Worm (Caenorhabditis elegans): ENCODE results near the gene slc-28.1.

The slc-28.1 gene

ce11 chrV:3455135-3455747, 8.4 kb upstream of the slc-28.1 start (continued):
- TF ChIP-seq snpc-4 (GFP tag; optimal IDR thresholded peaks at IDR 0.05) (no peak), snpc-4 (tag; optimal IDR thresholded peaks at IDR 0.05) (peak in 1 of 4 experiments; percentile 7), nhr-120 (GFP tag; IDR thresholded peaks at IDR 0.05) (no peak), unc-62 (GFP tag; optimal IDR thresholded peaks at IDR 0.05) (no peak), nfyb-1 (GFP tag; IDR thresholded peaks at IDR 0.05) (0 out of 2 replicates have a peak, but pooled peaks have one; percentile 56), Y56A3A.18 (GFP tag; IDR thresholded peaks at IDR 0.05) (0 out of 2 replicates have a peak, but pooled peaks have one; percentile 21)

ce11 chrV:3459919-3460318, 3.7 kb upstream of the slc-28.1 start, which contains the start of gene slc-28.2:
TSS of gene slc-28.2 (plus strand) at chrV:3460219.
- no peak for TF ChIP-seq let-526 (GFP tag; IDR thresholded peaks at IDR 0.05)
- TF ChIP-seq akir-1 (GFP tag; optimal IDR thresholded peaks at IDR 0.05), result no peak
- TF ChIP-seq ztf-3 (GFP tag; optimal IDR thresholded peaks at IDR 0.05), result no peak
- no peak for TF ChIP-seq F33H1.4 (GFP tag; IDR thresholded peaks at IDR 0.05)
- TF ChIP-seq Y95B8A.8 (GFP tag; IDR thresholded peaks at IDR 0.05), result no peak
- no peak for TF ChIP-seq egl-44 (GFP tag; IDR thresholded peaks at IDR 0.05)
- TF ChIP-seq bed-2 (GFP tag; IDR thresholded peaks at IDR 0.05), result no peak
- TF ChIP-seq nfya-1 (tag; optimal IDR thresholded peaks at IDR 0.05; ENCODE audit: borderline replicate concordance, insufficient read depth), result no peak
- no peak for TF ChIP-seq ZK185.1 (tag; optimal IDR thresholded peaks at IDR 0.05; ENCODE audit: poor library complexity, severe bottlenecking)
- no peak for TF ChIP-seq ztf-22 (GFP tag; optimal IDR thresholded peaks at IDR 0.05)
- no peak for TF ChIP-seq lin-40 (tag; optimal IDR thresholded peaks at IDR 0.05)
- no peak for TF ChIP-seq lin-35 (GFP tag; optimal IDR thresholded peaks at IDR 0.05)
- no peak for TF ChIP-seq B0019.2 (GFP tag; conservative IDR thresholded peaks at IDR 0.05)
- TF ChIP-seq aptf-2 (GFP tag; conservative IDR thresholded peaks at IDR 0.05), result no peak
- no peak for TF ChIP-seq rpc-1 (optimal IDR thresholded peaks at IDR 0.05)
- no peak for TF ChIP-seq rpc-1 (tag; optimal IDR thresholded peaks at IDR 0.05)

ce11 chrV:3464897-3465296, 1.3 kb downstream of the slc-28.1 start:
- TF ChIP-seq rcor-1 (GFP tag; IDR thresholded peaks at IDR 0.05) (no peak), bed-2 (GFP tag; IDR thresholded peaks at IDR 0.05) (no peak), fkh-3 (tag; optimal IDR thresholded peaks at IDR 0.05) (no peak), pha-4 (tag; optimal IDR thresholded peaks at IDR 0.05) (no peak), Y67H2A.10 (GFP tag; conservative IDR thresholded peaks at IDR 0.05) (no peak)

- TF ChIP-seq aptf-3 (GFP tag; IDR thresholded peaks at IDR 0.05) (no peak), tlf-1 (GFP tag; optimal IDR thresholded peaks at IDR 0.05) (no peak), hmg-1.2 (GFP tag; IDR thresholded peaks at IDR 0.05) (peak; percentile 88), ceh-100 (GFP tag; IDR thresholded peaks at IDR 0.05) (no peak), him-1 (tag; optimal IDR thresholded peaks at IDR 0.05) (no peak), dpl-1 (GFP tag; optimal IDR thresholded peaks at IDR 0.05) (no peak), madf-6 (GFP tag; IDR thresholded peaks at IDR 0.05) (no peak), attf-5 (GFP tag; optimal IDR thresholded peaks at IDR 0.05) (no peak), ztf-28 (GFP tag; IDR thresholded peaks at IDR 0.05) (no peak)
Observed at ce11 chrV:3468436-3468835, 4.8 kb downstream of the slc-28.1 start, which contains the start of gene gst-33. TSS of gene gst-33 (minus strand) at chrV:3468562.

Data from whole organism, young adult.